Worm (Caenorhabditis elegans): Measurements from ENCODE around the gene ccd-5.

Gene ccd-5

DNA sequence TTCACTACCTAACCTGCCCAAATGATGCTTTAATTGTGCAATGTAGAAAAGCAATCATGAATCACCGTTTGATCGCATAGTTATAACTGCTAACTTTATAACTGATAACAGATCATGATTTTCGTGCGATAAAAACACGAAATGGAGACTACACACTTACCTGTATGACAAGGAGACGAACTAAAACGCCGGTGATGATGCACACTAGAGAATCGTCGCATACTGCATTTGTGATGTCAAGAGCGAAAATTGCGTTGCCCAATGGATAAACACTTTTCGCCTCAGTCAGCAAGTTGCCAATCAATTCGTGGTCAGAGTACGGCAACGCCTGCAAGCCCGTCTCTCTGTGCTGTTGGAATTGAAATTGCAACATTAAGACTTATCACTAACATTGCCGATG, 3.4 kb downstream of the ccd-5 start (continued):
- TF ChIP-seq F37B4.10 (GFP tag; IDR thresholded peaks at IDR 0.05) (no peak), F22D6.2 (tag; optimal IDR thresholded peaks at IDR 0.05) (no peak), K11D2.4 (GFP tag; IDR thresholded peaks at IDR 0.05) (no peak), F57C9.4 (tag; optimal IDR thresholded peaks at IDR 0.05) (no peak), dpff-1 (tag; optimal IDR thresholded peaks at IDR 0.05) (no peak), hrde-1 (tag; optimal IDR thresholded peaks at IDR 0.05; ENCODE audit: borderline replicate concordance) (no peak), egl-18 (GFP tag; IDR thresholded peaks at IDR 0.05) (no peak), nhr-179 (tag; optimal IDR thresholded peaks at IDR 0.05) (no peak), Y53F4B.3 (GFP tag; IDR thresholded peaks at IDR 0.05) (no peak), mes-4 (tag; optimal IDR thresholded peaks at IDR 0.05) (no peak), snpc-1.3 (tag; optimal IDR thresholded peaks at IDR 0.05; ENCODE audit: insufficient read depth) (no peak), cebp-1 (GFP tag; IDR thresholded peaks at IDR 0.05) (no peak), cebp-1 (tag; optimal IDR thresholded peaks at IDR 0.05) (no peak), lin-26 (GFP tag; IDR thresholded peaks at IDR 0.05) (no peak), tlf-1 (GFP tag; optimal IDR thresholded peaks at IDR 0.05) (peak; percentile 19), lsl-1 (GFP tag; optimal IDR thresholded peaks at IDR 0.05) (no peak), bed-1 (GFP tag; IDR thresholded peaks at IDR 0.05) (no peak), B0019.2 (GFP tag; conservative IDR thresholded peaks at IDR 0.05) (no peak), rcor-1 (GFP tag; IDR thresholded peaks at IDR 0.05) (no peak), zim-3 (tag; optimal IDR thresholded peaks at IDR 0.05) (no peak), B0336.3 (GFP tag; IDR thresholded peaks at IDR 0.05) (peak; percentile 81), madf-3 (GFP tag; IDR thresholded peaks at IDR 0.05) (no peak), akir-1 (GFP tag; optimal IDR thresholded peaks at IDR 0.05) (peak; percentile 57), attf-3 (GFP tag; conservative IDR thresholded peaks at IDR 0.05) (no peak)

DNA sequence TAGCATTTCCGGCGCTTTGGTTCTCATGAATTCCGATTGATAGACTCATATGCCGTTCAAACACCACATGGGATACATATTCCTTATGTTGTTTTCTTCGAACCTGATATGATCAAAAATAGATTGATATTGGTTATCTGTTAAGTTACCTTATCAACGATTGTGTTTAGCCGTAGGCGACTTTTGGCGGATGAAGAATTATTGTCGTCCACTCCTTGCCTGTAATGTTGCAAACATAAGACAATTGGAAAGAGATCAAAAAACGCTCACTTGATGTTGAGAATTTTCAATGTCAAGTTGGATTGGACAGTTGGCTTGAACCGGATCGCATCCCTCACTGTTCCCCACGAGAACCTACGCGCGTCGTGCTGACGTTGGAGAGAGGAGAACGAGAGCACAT, 4.7 kb downstream of the ccd-5 start:
- no peak for TF ChIP-seq attf-6 (GFP tag; IDR thresholded peaks at IDR 0.05)
- no peak for TF ChIP-seq attf-3 (GFP tag; conservative IDR thresholded peaks at IDR 0.05)
- TF ChIP-seq sdz-38 (tag; optimal IDR thresholded peaks at IDR 0.05), result no peak
- TF ChIP-seq ceh-79 (tag; optimal IDR thresholded peaks at IDR 0.05), result no peak
- TF ChIP-seq egl-44 (GFP tag; IDR thresholded peaks at IDR 0.05), result no peak
- TF ChIP-seq T26A5.8 (tag; optimal IDR thresholded peaks at IDR 0.05), result no peak
- no peak for TF ChIP-seq madf-8 (GFP tag; conservative IDR thresholded peaks at IDR 0.05)
- no peak for TF ChIP-seq ekl-4 (GFP tag; IDR thresholded peaks at IDR 0.05)
- TF ChIP-seq repo-1 (tag; optimal IDR thresholded peaks at IDR 0.05), result no peak
- TF ChIP-seq ztf-3 (GFP tag; optimal IDR thresholded peaks at IDR 0.05), result no peak
- TF ChIP-seq athp-1 (tag; optimal IDR thresholded peaks at IDR 0.05), result no peak
- no peak for TF ChIP-seq nhr-80 (tag; optimal IDR thresholded peaks at IDR 0.05)
- TF ChIP-seq him-1 (tag; optimal IDR thresholded peaks at IDR 0.05), result no peak
- no peak for TF ChIP-seq sptf-2 (GFP tag; optimal IDR thresholded peaks at IDR 0.05)
- TF ChIP-seq mes-4 (tag; optimal IDR thresholded peaks at IDR 0.05), result no peak
- no peak for TF ChIP-seq F57A8.1 (GFP tag; optimal IDR thresholded peaks at IDR 0.05)
- no peak for TF ChIP-seq Y53G8AR.9 (GFP tag; conservative IDR thresholded peaks at IDR 0.05)
- no peak for TF ChIP-seq somi-1 (GFP tag; optimal IDR thresholded peaks at IDR 0.05)
- TF ChIP-seq C17E4.6 (GFP tag; IDR thresholded peaks at IDR 0.05), result no peak
- no peak for TF ChIP-seq lin-26 (GFP tag; IDR thresholded peaks at IDR 0.05)
